Fruit fly (Drosophila melanogaster): ENCODE results near the gene nSyb.

Gene nSyb

DNA sequence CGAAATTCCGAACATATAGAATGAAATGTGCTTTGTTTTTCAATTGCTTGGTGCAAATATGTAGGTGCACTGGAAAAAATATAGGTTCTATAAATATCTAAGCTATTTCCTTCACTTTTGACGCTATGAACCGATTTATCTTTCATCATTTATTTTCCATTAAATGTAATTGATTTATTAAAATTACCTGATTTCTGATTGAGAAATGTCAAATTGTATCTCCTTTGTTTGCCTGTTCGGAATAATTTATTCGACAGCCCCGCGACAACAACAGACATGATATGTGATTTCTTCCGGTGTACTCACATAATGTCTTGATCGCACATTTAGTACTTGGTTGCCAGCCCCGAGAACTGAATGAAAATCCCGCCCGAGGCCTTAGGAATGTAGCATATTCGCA, 27.9 kb downstream of the nSyb start:
- no peak for TF ChIP-seq usp (GFP tag; optimal IDR thresholded peaks at IDR 0.05)
- peak; percentile 68 for TF ChIP-seq CG9932 (GFP tag; IDR thresholded peaks at IDR 0.05)
- TF ChIP-seq Hr3 (GFP tag; optimal IDR thresholded peaks at IDR 0.05), result no peak
- TF ChIP-seq CG14441 (GFP tag; IDR thresholded peaks at IDR 0.05), result peak; percentile 56; the same call in 1 of the 2 replicates
- peak; percentile 57 for TF ChIP-seq Ptx1 (GFP tag; IDR thresholded peaks at IDR 0.05)
- no peak for TF ChIP-seq CG10979 (tag; optimal IDR thresholded peaks at IDR 0.05)
- peak; percentile 66 for TF ChIP-seq CG10147 (GFP tag; optimal IDR thresholded peaks at IDR 0.05)
- TF ChIP-seq zfh1 (GFP tag; IDR thresholded peaks at IDR 0.05), result no peak
- no peak for TF ChIP-seq Dref (GFP tag; IDR thresholded peaks at IDR 0.05)
- TF ChIP-seq Xbp1 (GFP tag; optimal IDR thresholded peaks at IDR 0.05), result peak; percentile 25
- no peak for TF ChIP-seq insv (GFP tag; optimal IDR thresholded peaks at IDR 0.05)
- peak; percentile 61 for TF ChIP-seq CG3847 (GFP tag; IDR thresholded peaks at IDR 0.05)
- 0 out of 3 replicates have a peak, but pooled peaks have one; percentile 14 for TF ChIP-seq CG2889 (GFP tag; IDR thresholded peaks at IDR 0.05)
- peak; percentile 5 for TF ChIP-seq CG13424 (tag; optimal IDR thresholded peaks at IDR 0.05)
- TF ChIP-seq Bteb2 (GFP tag; optimal IDR thresholded peaks at IDR 0.05), result peak; percentile 32
- TF ChIP-seq CG5245 (GFP tag; optimal IDR thresholded peaks at IDR 0.05), result no peak
- peak; percentile 34 for TF ChIP-seq CG12391 (tag; optimal IDR thresholded peaks at IDR 0.05)
- peak; percentile 24 for TF ChIP-seq CG7556 (GFP tag; optimal IDR thresholded peaks at IDR 0.05)
- no peak for TF ChIP-seq CG12299 (tag; optimal IDR thresholded peaks at IDR 0.05)
- peak; percentile 18; the same call in 1 of the 2 replicates for TF ChIP-seq Ravus (GFP tag; IDR thresholded peaks at IDR 0.05)
- TF ChIP-seq toy (GFP tag; IDR thresholded peaks at IDR 0.05), result no peak
- no peak for TF ChIP-seq CG34224 (GFP tag; IDR thresholded peaks at IDR 0.05; ENCODE audit: partially characterized antibody)
- TF ChIP-seq CG6272 (GFP tag; IDR thresholded peaks at IDR 0.05), result no peak
- peak; percentile 72 for TF ChIP-seq CG2678 (tag; optimal IDR thresholded peaks at IDR 0.05)
- TF ChIP-seq CG10543 (GFP tag; optimal IDR thresholded peaks at IDR 0.05), result no peak
- TF ChIP-seq Oli (tag; optimal IDR thresholded peaks at IDR 0.05), result peak; percentile 41
- no peak for TF ChIP-seq Bgb (GFP tag; IDR thresholded peaks at IDR 0.05; ENCODE audit: partially characterized antibody)
- no peak for TF ChIP-seq CG1602 (GFP tag; optimal IDR thresholded peaks at IDR 0.05)
- TF ChIP-seq Doc3 (GFP tag; IDR thresholded peaks at IDR 0.05; ENCODE audit: partially characterized antibody), result no peak
- TF ChIP-seq CG11093 (GFP tag; IDR thresholded peaks at IDR 0.05), result no peak
- TF ChIP-seq CG7928 (GFP tag; optimal IDR thresholded peaks at IDR 0.05), result no peak
- peak; percentile 25 for TF ChIP-seq bab2 (GFP tag; optimal IDR thresholded peaks at IDR 0.05)
- peak; percentile 44; the same call in 1 of the 2 replicates for TF ChIP-seq CG6689 (GFP tag; IDR thresholded peaks at IDR 0.05)
- no peak for TF ChIP-seq Lpt (GFP tag; optimal IDR thresholded peaks at IDR 0.05)
- peak; percentile 16 for TF ChIP-seq zfh2 (GFP tag; optimal IDR thresholded peaks at IDR 0.05)
- peak; percentile 46 for TF ChIP-seq pho (GFP tag; optimal IDR thresholded peaks at IDR 0.05)
- no peak for TF ChIP-seq CG15601 (tag; optimal IDR thresholded peaks at IDR 0.05)
- peak; percentile 12 for TF ChIP-seq CG13296 (GFP tag; optimal IDR thresholded peaks at IDR 0.05)
- no peak for TF ChIP-seq chn (GFP tag; optimal IDR thresholded peaks at IDR 0.05)
- no peak for TF ChIP-seq CG1603 (tag; optimal IDR thresholded peaks at IDR 0.05)
- TF ChIP-seq dysf (GFP tag; IDR thresholded peaks at IDR 0.05), result peak; percentile 74
- peak; percentile 26 for TF ChIP-seq CG18619 (GFP tag; optimal IDR thresholded peaks at IDR 0.05)
- peak; percentile 57 for TF ChIP-seq CG31224 (GFP tag; IDR thresholded peaks at IDR 0.05)
- no peak for TF ChIP-seq CG4404 (GFP tag; IDR thresholded peaks at IDR 0.05)
- peak; percentile 38; the same call in 1 of the 3 replicates for TF ChIP-seq CG11456 (GFP tag; IDR thresholded peaks at IDR 0.05)
- peak; percentile 48 for TF ChIP-seq ind (GFP tag; optimal IDR thresholded peaks at IDR 0.05)
- peak; percentile 55 for TF ChIP-seq CG9727 (GFP tag; optimal IDR thresholded peaks at IDR 0.05)
- TF ChIP-seq lbe (GFP tag; optimal IDR thresholded peaks at IDR 0.05), result no peak
- TF ChIP-seq CG10366 (GFP tag; IDR thresholded peaks at IDR 0.05), result peak; percentile 19; the same call in 1 of the 2 replicates
- TF ChIP-seq CG7357 (GFP tag; IDR thresholded peaks at IDR 0.05), result 0 out of 3 replicates have a peak, but pooled peaks have one; percentile 30
- no peak for TF ChIP-seq hb (GFP tag; IDR thresholded peaks at IDR 0.05; ENCODE audit: partially characterized antibody)
